Worm (Caenorhabditis elegans) whole organism, late embryonic: Measurements from ENCODE around the gene rgs-10.

Source experiments
- K02D7.2 ChIP-seq: sonication (generic microtip); optimal IDR thresholded peaks from 2 replicates; lab custom pipeline; 2017; ENCODE audit warnings: mild to moderate bottlenecking, missing genetic modification characterization, missing compliant biosample characterization
- T23F11.4 ChIP-seq: fragments of 200-800 bp; sonication (Bioruptor generic); optimal IDR thresholded peaks from 2 replicates; lab custom pipeline; 2018; ENCODE audit warnings: mild to moderate bottlenecking, missing genetic modification characterization, missing compliant biosample characterization
- ceh-14 ChIP-seq: sonication (generic microtip); optimal IDR thresholded peaks from 2 replicates; lab custom pipeline; 2016; ENCODE audit warnings: missing genotype, missing genetic modification characterization, missing compliant biosample characterization
- ceh-2 ChIP-seq: sonication (generic microtip); optimal IDR thresholded peaks from 2 replicates; lab custom pipeline; 2016; ENCODE audit warnings: missing genotype, missing genetic modification characterization, missing compliant biosample characterization
- ceh-30 ChIP-seq: fragments of 150-350 bp; optimal IDR thresholded peaks from 2 replicates; lab custom pipeline; 2014; ENCODE audit warnings: missing biosample characterization, missing genetic modification characterization
- ceh-31 ChIP-seq: sonication (generic microtip); optimal IDR thresholded peaks from 2 replicates; lab custom pipeline; 2016; ENCODE audit warnings: missing genetic modification characterization, missing compliant biosample characterization
- ceh-34 ChIP-seq: sonication (generic microtip); optimal IDR thresholded peaks from 2 replicates; lab custom pipeline; 2016; ENCODE audit warnings: mild to moderate bottlenecking, missing genetic modification characterization, missing compliant biosample characterization
- ceh-45 ChIP-seq: fragments of 200-800 bp; sonication (Bioruptor generic); IDR thresholded peaks from 2 replicates; pipeline ENCODE4 v1.3.6; 2022; ENCODE audit warnings: missing genetic modification reagents, missing genetic modification characterization, missing compliant biosample characterization
- ceh-6 ChIP-seq: fragments of 200-800 bp; sonication (Bioruptor generic); optimal IDR thresholded peaks from 2 replicates; lab custom pipeline; 2018; ENCODE audit warnings: mild to moderate bottlenecking, missing genetic modification characterization, missing compliant biosample characterization
- che-1 ChIP-seq: sonication (generic microtip); optimal IDR thresholded peaks from 2 replicates; lab custom pipeline; 2016; ENCODE audit warnings: mild to moderate bottlenecking, missing genetic modification characterization, missing compliant biosample characterization
- dmd-4 ChIP-seq: sonication (generic microtip); optimal IDR thresholded peaks from 2 replicates; lab custom pipeline; 2016; ENCODE audit warnings: borderline replicate concordance, missing genetic modification characterization, missing compliant biosample characterization
- elt-4 ChIP-seq: sonication (generic microtip); optimal IDR thresholded peaks from 2 replicates; lab custom pipeline; 2016; ENCODE audit warnings: missing genetic modification characterization, missing compliant biosample characterization
- ets-4 ChIP-seq: sonication (generic microtip); optimal IDR thresholded peaks from 2 replicates; lab custom pipeline; 2016; ENCODE audit warnings: missing genetic modification characterization, missing compliant biosample characterization
- eyg-1 ChIP-seq: sonication (generic microtip); optimal IDR thresholded peaks from 2 replicates; lab custom pipeline; 2016; ENCODE audit warnings: missing genotype, missing genetic modification characterization, missing compliant biosample characterization
- fkh-10 ChIP-seq: fragments of 150-350 bp; optimal IDR thresholded peaks from 2 replicates; lab custom pipeline; 2014; ENCODE audit warnings: missing biosample characterization, missing genetic modification reagents, missing genetic modification characterization
- hlh-13 ChIP-seq: fragments of 200-800 bp; sonication (Bioruptor generic); optimal IDR thresholded peaks from 2 replicates; lab custom pipeline; 2018; ENCODE audit warnings: mild to moderate bottlenecking, missing genetic modification characterization, missing compliant biosample characterization
- hlh-6 ChIP-seq: sonication (generic microtip); optimal IDR thresholded peaks from 2 replicates; lab custom pipeline; 2016; ENCODE audit warnings: missing genotype, missing genetic modification characterization, missing compliant biosample characterization
- mec-3 ChIP-seq: sonication (generic microtip); optimal IDR thresholded peaks from 2 replicates; lab custom pipeline; 2016; ENCODE audit warnings: borderline replicate concordance, missing genetic modification characterization, missing compliant biosample characterization
- nfya-1 ChIP-seq: sonication (generic microtip); optimal IDR thresholded peaks from 2 replicates; lab custom pipeline; 2017; ENCODE audit warnings: missing genetic modification characterization, mild to moderate bottlenecking, missing compliant biosample characterization, antibody characterized with exemption, moderate library complexity
- nhr-232 ChIP-seq: sonication (generic microtip); optimal IDR thresholded peaks from 2 replicates; lab custom pipeline; 2016; ENCODE audit warnings: missing genetic modification characterization, missing compliant biosample characterization
- pag-3 ChIP-seq: sonication (generic microtip); optimal IDR thresholded peaks from 2 replicates; lab custom pipeline; 2016; ENCODE audit warnings: missing compliant biosample characterization, missing genetic modification characterization, borderline replicate concordance
- pqm-1 ChIP-seq: sonication (generic microtip); optimal IDR thresholded peaks from 2 replicates; lab custom pipeline; 2016; ENCODE audit warnings: missing genetic modification characterization, missing compliant biosample characterization
- sox-4 ChIP-seq: sonication (generic microtip); optimal IDR thresholded peaks from 2 replicates; lab custom pipeline; 2017; ENCODE audit warnings: mild to moderate bottlenecking, missing genetic modification characterization, inconsistent platforms, missing compliant biosample characterization
- syd-9 ChIP-seq: sonication (generic microtip); optimal IDR thresholded peaks from 2 replicates; lab custom pipeline; 2016; ENCODE audit warnings: mild to moderate bottlenecking, missing genetic modification characterization, moderate library complexity, missing compliant biosample characterization
- tbx-7 ChIP-seq: sonication (generic microtip); optimal IDR thresholded peaks from 2 replicates; lab custom pipeline; 2016; ENCODE audit warnings: missing genotype, missing genetic modification characterization, missing compliant biosample characterization
- ttx-3 ChIP-seq: sonication (generic microtip); optimal IDR thresholded peaks from 2 replicates; lab custom pipeline; 2016; ENCODE audit warnings: missing genetic modification reagents, missing genetic modification characterization, missing compliant biosample characterization
- unc-3 ChIP-seq, 2 experiments: fragments of 200-800 bp in 1 of 2; sonication (Bioruptor generic) in 1 of 2; sonication (generic microtip) in 1 of 2; conservative IDR thresholded peaks in 1 of 2; optimal IDR thresholded peaks in 1 of 2; 2 replicates each; pipeline versions ENCODE4 v1.3.6 to Lab custom; 2016 to 2022; ENCODE audit warnings: missing compliant biosample characterization in 2 of 2, missing genetic modification characterization in 2 of 2, missing genetic modification reagents in 1 of 2
- unc-42 ChIP-seq: sonication (generic microtip); optimal IDR thresholded peaks from 2 replicates; lab custom pipeline; 2016; ENCODE audit warnings: missing genotype, missing genetic modification characterization, missing compliant biosample characterization
- unc-86 ChIP-seq: sonication (generic microtip); optimal IDR thresholded peaks from 2 replicates; lab custom pipeline; 2016; ENCODE audit warnings: missing genetic modification characterization, missing compliant biosample characterization
- ztf-16 ChIP-seq: sonication (generic microtip); optimal IDR thresholded peaks from 2 replicates; lab custom pipeline; 2017; ENCODE audit warnings: missing genetic modification characterization, missing compliant biosample characterization

Gene rgs-10

DNA sequence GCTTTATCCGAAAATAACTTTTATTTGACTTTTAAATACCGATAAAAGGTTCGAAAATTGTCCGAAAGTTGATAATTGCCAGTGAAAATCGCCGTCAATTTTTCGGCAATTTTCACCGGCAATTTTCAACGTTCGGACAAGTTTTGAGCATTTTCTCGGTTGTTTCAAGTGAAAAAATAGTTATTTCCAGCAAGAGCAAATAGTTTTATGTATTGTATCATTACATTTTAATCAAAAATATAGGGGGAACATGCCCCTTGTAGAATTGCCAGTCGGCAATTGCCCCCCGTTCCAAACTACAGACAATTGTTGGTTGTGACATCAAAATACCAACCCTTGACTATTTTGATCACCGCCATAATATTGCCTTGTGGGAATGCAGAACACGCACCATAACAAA, at the start of gene rgs-10:
Gene rgs-10, plus strand, starts transcription at position 301 of the 400 bp plus-strand sequence.
- TF ChIP-seq ceh-14 (tag; lab: Kevin White, UChicago) = no peak
- TF ChIP-seq ztf-16 (tag; lab: Kevin White, UChicago) = no peak
- TF ChIP-seq ceh-34 (tag; lab: Kevin White, UChicago) = no peak
- no peak for TF ChIP-seq che-1 (tag; lab: Kevin White, UChicago)
- no peak for TF ChIP-seq hlh-13 (GFP tag; lab: Kevin White, UChicago)
- TF ChIP-seq, all 69 proteins: peak for 0

DNA sequence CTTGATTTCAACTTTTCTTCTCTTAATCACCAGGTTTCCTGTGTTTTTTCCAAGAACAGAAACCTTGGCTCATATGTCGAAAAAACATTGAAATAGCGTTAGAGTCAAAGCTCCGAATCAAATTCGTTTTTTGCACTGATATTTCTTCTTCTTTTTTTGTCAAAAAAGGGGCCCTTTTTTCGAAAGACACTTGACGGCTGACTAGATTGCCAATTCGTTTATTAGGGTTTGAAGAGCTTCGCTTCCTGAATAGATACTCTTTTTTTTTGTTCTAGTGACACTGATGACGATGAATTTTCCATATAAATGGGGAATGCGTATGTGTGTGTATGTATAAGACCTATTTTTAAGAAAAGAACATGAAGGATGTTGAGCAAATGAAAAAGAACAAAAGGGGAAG, 45.8 kb upstream of the rgs-10 start:
- TF ChIP-seq unc-42 (tag; lab: Kevin White, UChicago) = peak; percentile 18
- no peak for TF ChIP-seq unc-3 (GFP tag; conservative IDR thresholded peaks at IDR 0.05; lab: Robert Waterston, UW)
- TF ChIP-seq unc-3 (tag; optimal IDR thresholded peaks at IDR 0.05; lab: Kevin White, UChicago) = no peak
- TF ChIP-seq, all 69 proteins: peak for 1

DNA sequence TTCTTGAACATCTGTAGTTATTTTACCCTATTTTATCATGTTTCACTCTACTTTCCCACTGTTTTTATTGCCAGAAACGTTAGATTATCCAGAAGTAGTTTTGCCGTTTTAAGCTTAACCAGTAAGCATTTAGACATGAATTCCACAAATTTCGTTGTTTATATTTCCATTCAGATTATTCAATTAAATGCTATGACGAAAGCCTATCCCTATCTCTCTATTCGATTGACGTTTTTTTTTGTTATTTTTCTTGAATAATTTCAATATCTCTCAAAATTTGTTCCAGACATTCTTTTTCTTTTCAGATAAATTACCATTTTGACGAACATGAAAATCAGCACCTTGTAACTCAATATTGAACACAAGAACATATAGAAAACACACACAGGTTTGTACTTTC, 44.0 kb upstream of the rgs-10 start, which contains the start of gene npr-40:
Gene npr-40, plus strand, starts transcription at position 301 of the 400 bp plus-strand sequence.
- no peak for TF ChIP-seq T23F11.4
- TF ChIP-seq eyg-1 = no peak
- no peak for TF ChIP-seq hlh-13 (GFP tag; lab: Kevin White, UChicago)

DNA sequence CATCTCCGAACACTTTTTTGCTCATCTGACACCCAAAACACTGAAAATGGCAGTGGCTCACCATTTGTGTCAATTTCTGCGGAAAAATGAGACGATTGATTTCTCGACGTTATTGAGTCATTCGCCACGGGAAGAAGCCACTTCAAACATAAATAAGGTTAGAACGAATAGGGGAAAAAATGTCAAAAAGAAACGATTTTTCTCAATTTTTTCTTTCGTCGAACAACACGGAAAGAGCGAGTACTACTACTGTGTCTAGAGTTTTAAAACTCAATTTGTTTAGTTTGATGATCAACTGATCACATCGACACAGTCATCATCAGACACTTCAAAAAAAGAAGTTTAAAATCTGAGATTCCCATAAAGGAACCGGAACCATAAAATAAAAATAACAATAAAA, 41.7 kb upstream of the rgs-10 start:
- TF ChIP-seq K02D7.2 (tag; lab: Kevin White, UChicago) (no peak), unc-42 (tag; lab: Kevin White, UChicago) (peak; percentile 15), unc-86 (no peak), ceh-2 (tag; lab: Kevin White, UChicago) (no peak), ets-4 (tag; lab: Kevin White, UChicago) (no peak), ceh-31 (tag; lab: Kevin White, UChicago) (no peak), mec-3 (tag; lab: Kevin White, UChicago) (no peak)

DNA sequence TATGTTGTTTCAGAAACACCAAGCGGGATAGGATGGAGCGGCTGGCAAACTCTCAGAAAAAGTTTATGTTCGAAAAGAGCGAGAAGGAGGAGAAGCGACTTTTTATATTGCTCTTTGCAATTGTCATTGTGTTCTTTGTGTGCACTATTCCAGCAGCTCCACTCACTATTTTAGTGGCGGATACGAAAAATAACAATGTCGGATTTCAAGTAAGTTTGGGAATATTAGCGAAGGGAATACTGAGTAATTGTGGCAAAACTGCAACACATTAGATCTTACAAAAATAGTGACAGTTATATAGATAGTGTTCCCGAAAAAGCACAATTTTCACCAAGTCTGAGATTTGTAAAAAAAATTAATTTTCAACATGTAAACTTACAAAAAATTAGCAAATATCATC, 39.8 kb upstream of the rgs-10 start:
- TF ChIP-seq ceh-6 (GFP tag; lab: Kevin White, UChicago) (no peak), T23F11.4 (no peak), dmd-4 (no peak), ttx-3 (tag; lab: Kevin White, UChicago) (no peak), nfya-1 (no peak), fkh-10 (GFP tag; lab: Kevin White, UChicago) (no peak)
- TF ChIP-seq, all 69 proteins: peak for 0

DNA sequence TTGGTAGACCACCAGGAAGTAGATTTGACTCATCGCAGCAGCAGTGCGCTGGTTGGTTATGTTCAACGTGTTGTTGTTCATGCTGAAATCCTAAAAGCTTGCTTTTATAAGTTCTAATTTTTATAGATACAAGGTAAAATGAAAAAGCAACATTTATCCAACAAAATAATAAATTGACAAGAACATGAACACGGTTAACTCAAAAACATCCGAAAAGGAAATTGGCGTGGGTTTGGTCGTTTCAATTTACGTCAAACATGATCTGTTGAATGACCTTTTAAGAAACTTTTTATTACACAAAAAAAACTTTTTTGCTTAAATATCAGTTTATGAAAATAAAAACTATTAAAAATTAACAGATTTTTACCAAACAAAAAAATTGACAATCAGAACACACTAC, 33.7 kb upstream of the rgs-10 start, which contains the start of gene ntr-2:
Gene ntr-2, minus strand, starts transcription at position 101 of the 400 bp plus-strand sequence.
- TF ChIP-seq sox-4 (tag; lab: Kevin White, UChicago) (no peak), ceh-45 (GFP tag; lab: Robert Waterston, UW) (no peak), pag-3 (tag; lab: Kevin White, UChicago) (no peak), ceh-6 (GFP tag; lab: Kevin White, UChicago) (no peak), ceh-30 (tag; lab: Kevin White, UChicago) (no peak), ceh-14 (tag; lab: Kevin White, UChicago) (no peak), tbx-7 (no peak), elt-4 (tag; lab: Kevin White, UChicago) (no peak), pqm-1 (tag; lab: Kevin White, UChicago) (no peak), unc-86 (no peak), ceh-31 (tag; lab: Kevin White, UChicago) (no peak), hlh-6 (no peak), nhr-232 (tag; lab: Kevin White, UChicago) (no peak), eyg-1 (no peak), syd-9 (tag; lab: Kevin White, UChicago) (no peak)
- TF ChIP-seq, all 69 proteins: peak for 0
